Worm (Caenorhabditis elegans) whole organism, L4 larva: ENCODE results near the gene F55A11.8.
A peak's percentile ranks its signal among the peaks of the same experiment; 100 is the strongest.

Experiments used
- D1046.2 ChIP-seq: fragments of 200-800 bp; sonication (Bioruptor generic); IDR thresholded peaks from 2 replicates; pipeline ENCODE4 v1.3.6; 2022; ENCODE audit warnings: missing genetic modification characterization, missing compliant biosample characterization
- F44E2.7 ChIP-seq: fragments of 200-800 bp; sonication (Bioruptor generic); IDR thresholded peaks from 2 replicates; pipeline ENCODE4 v2.1.2; 2022; ENCODE audit warnings: missing genetic modification characterization, missing compliant biosample characterization
- F49E8.2 ChIP-seq: sonication (generic microtip); optimal IDR thresholded peaks from 2 replicates; lab custom pipeline; 2016; ENCODE audit warnings: missing compliant biosample characterization, mild to moderate bottlenecking, missing genetic modification characterization, borderline replicate concordance
- Y105C5A.15 ChIP-seq: fragments of 200-800 bp; sonication (Bioruptor generic); IDR thresholded peaks from 2 replicates; pipeline ENCODE4 v1.3.6; 2022; ENCODE audit warnings: missing genetic modification characterization, missing compliant biosample characterization
- aha-1 ChIP-seq: fragments of 150-350 bp; peaks from one replicate; lab custom pipeline; 2014; ENCODE audit warnings: missing biosample characterization, missing genetic modification characterization
- aly-2 ChIP-seq: sonication (generic microtip); optimal IDR thresholded peaks from 2 replicates; lab custom pipeline; 2018; ENCODE audit warnings: missing biosample characterization, missing genetic modification characterization
- ceh-20 ChIP-seq: fragments of 200-800 bp; sonication (Bioruptor generic); IDR thresholded peaks from 2 replicates; pipeline ENCODE4 v1.3.6; 2022; ENCODE audit warnings: missing genetic modification reagents, missing genetic modification characterization, missing compliant biosample characterization
- ceh-32 ChIP-seq: sonication (generic microtip); optimal IDR thresholded peaks from 2 replicates; lab custom pipeline; 2016; ENCODE audit warnings: mild to moderate bottlenecking, missing genetic modification characterization, missing compliant biosample characterization; ENCODE audit not compliant: poor library complexity
- cey-2 ChIP-seq: sonication (generic microtip); optimal IDR thresholded peaks from 3 replicates; lab custom pipeline; 2017; ENCODE audit warnings: missing genetic modification characterization, mild to moderate bottlenecking, missing compliant biosample characterization, antibody characterized with exemption, borderline replicate concordance; ENCODE audit not compliant: insufficient read depth
- daf-12 ChIP-seq: fragments of 150-350 bp; optimal IDR thresholded peaks from 2 replicates; lab custom pipeline; 2014; ENCODE audit warnings: missing biosample characterization, missing genetic modification reagents, missing genetic modification characterization
- dmd-6 ChIP-seq: fragments of 200-800 bp; sonication (Bioruptor generic); IDR thresholded peaks from 2 replicates; pipeline ENCODE4 v1.3.6; 2022; ENCODE audit warnings: missing genetic modification reagents, missing genetic modification characterization, missing compliant biosample characterization
- dmd-8 ChIP-seq: fragments of 200-800 bp; sonication (Bioruptor generic); IDR thresholded peaks from 2 replicates; pipeline ENCODE4 v1.3.6; 2022; ENCODE audit warnings: missing genetic modification characterization, missing compliant biosample characterization
- dpl-1 ChIP-seq: fragments of 150-350 bp; optimal IDR thresholded peaks from 2 replicates; lab custom pipeline; 2014; ENCODE audit warnings: missing biosample characterization, missing genetic modification reagents, missing genetic modification characterization
- dve-1 ChIP-seq: sonication (generic microtip); optimal IDR thresholded peaks from 2 replicates; lab custom pipeline; 2017; ENCODE audit warnings: antibody characterized with exemption, mild to moderate bottlenecking, missing genetic modification characterization, missing compliant biosample characterization; ENCODE audit not compliant: insufficient read depth
- egl-27 ChIP-seq: sonication (generic microtip); optimal IDR thresholded peaks from 3 replicates; lab custom pipeline; 2017; ENCODE audit warnings: missing biosample characterization, missing genetic modification reagents, missing genetic modification characterization
- egl-43 ChIP-seq: fragments of 200-800 bp; sonication (Bioruptor generic); IDR thresholded peaks from 2 replicates; pipeline ENCODE4 v1.3.6; 2022; ENCODE audit warnings: missing genetic modification reagents, missing genetic modification characterization, missing compliant biosample characterization
- hif-1 ChIP-seq, 2 experiments: sonication (generic microtip); optimal IDR thresholded peaks; 2 replicates each; lab custom pipeline; 2016 to 2017; ENCODE audit warnings: missing compliant biosample characterization in 2 of 2, missing genetic modification characterization in 2 of 2, missing genetic modification reagents in 2 of 2, missing genotype in 2 of 2, mild to moderate bottlenecking in 1 of 2
- hlh-30 ChIP-seq: sonication (generic microtip); optimal IDR thresholded peaks from 2 replicates; lab custom pipeline; 2017; ENCODE audit warnings: antibody characterized with exemption, mild to moderate bottlenecking, missing genetic modification characterization, missing compliant biosample characterization; ENCODE audit not compliant: insufficient read depth
- hmg-1.1 ChIP-seq: fragments of 200-800 bp; sonication (Bioruptor generic); IDR thresholded peaks from 2 replicates; pipeline ENCODE4 v1.3.6; 2022; ENCODE audit warnings: missing genetic modification reagents, missing genetic modification characterization, missing compliant biosample characterization
- jun-1 ChIP-seq: fragments of 150-350 bp; optimal IDR thresholded peaks from 2 replicates; lab custom pipeline; 2014; ENCODE audit warnings: missing biosample characterization, missing genetic modification reagents, missing genetic modification characterization
- lim-7 ChIP-seq: fragments of 200-800 bp; sonication (Bioruptor generic); IDR thresholded peaks from 2 replicates; pipeline ENCODE4 v1.3.6; 2022; ENCODE audit warnings: missing genetic modification characterization, missing compliant biosample characterization
- lin-29 ChIP-seq: fragments of 200-800 bp; sonication (Bioruptor generic); IDR thresholded peaks from 2 replicates; pipeline ENCODE4 v1.3.6; 2022; ENCODE audit warnings: missing genetic modification reagents, missing genetic modification characterization, missing compliant biosample characterization
- lin-38 ChIP-seq: fragments of 200-800 bp; sonication (Bioruptor generic); IDR thresholded peaks from 2 replicates; pipeline ENCODE4 v1.3.6; 2022; ENCODE audit warnings: missing genetic modification reagents, missing genetic modification characterization, missing compliant biosample characterization
- lsy-2 ChIP-seq, 2 experiments: fragments of 150-350 bp in 1 of 2; sonication (generic microtip) in 1 of 2; optimal IDR thresholded peaks; 2 replicates each; lab custom pipeline; 2014 to 2017; ENCODE audit warnings: missing biosample characterization in 2 of 2, missing genetic modification characterization in 2 of 2
- mdl-1 ChIP-seq, 2 experiments: fragments of 150-350 bp in 1 of 2; sonication (generic microtip) in 1 of 2; optimal IDR thresholded peaks; 2 replicates each; lab custom pipeline; 2014 to 2017; ENCODE audit warnings: missing biosample characterization in 2 of 2, missing genetic modification characterization in 2 of 2
- mes-2 ChIP-seq: sonication (generic microtip); optimal IDR thresholded peaks from 2 replicates; lab custom pipeline; 2016; ENCODE audit warnings: missing genotype, mild to moderate bottlenecking, missing genetic modification characterization, missing compliant biosample characterization; ENCODE audit not compliant: poor library complexity, severe bottlenecking
- nhr-102 ChIP-seq: sonication (generic microtip); optimal IDR thresholded peaks from 2 replicates; lab custom pipeline; 2016; ENCODE audit warnings: mild to moderate bottlenecking, missing genetic modification characterization, moderate library complexity, missing compliant biosample characterization
- nhr-25 ChIP-seq: sonication (generic microtip); optimal IDR thresholded peaks from 2 replicates; lab custom pipeline; 2017; ENCODE audit warnings: missing genetic modification characterization, mild to moderate bottlenecking, missing compliant biosample characterization, antibody characterized with exemption, moderate library complexity, borderline replicate concordance; ENCODE audit not compliant: insufficient read depth
- nhr-41 ChIP-seq: fragments of 200-800 bp; sonication (Bioruptor generic); IDR thresholded peaks from 2 replicates; pipeline ENCODE4 v1.3.6; 2022; ENCODE audit warnings: missing genetic modification reagents, missing genetic modification characterization, missing compliant biosample characterization
- nhr-77 ChIP-seq: fragments of 150-350 bp; optimal IDR thresholded peaks from 2 replicates; lab custom pipeline; 2014; ENCODE audit warnings: missing biosample characterization, missing genetic modification characterization
- php-3 ChIP-seq: fragments of 200-800 bp; sonication (Bioruptor generic); IDR thresholded peaks from 2 replicates; pipeline ENCODE4 v1.3.6; 2022; ENCODE audit warnings: missing genetic modification reagents, missing genetic modification characterization, missing compliant biosample characterization
- saeg-2 ChIP-seq: fragments of 200-800 bp; sonication (Bioruptor generic); IDR thresholded peaks from 2 replicates; pipeline ENCODE4 v1.3.6; 2022; ENCODE audit warnings: missing genetic modification reagents, missing genetic modification characterization, missing compliant biosample characterization
- sdz-12 ChIP-seq: fragments of 200-800 bp; sonication (Bioruptor generic); optimal IDR thresholded peaks from 2 replicates; lab custom pipeline; 2018; ENCODE audit warnings: mild to moderate bottlenecking, missing genetic modification characterization, missing compliant biosample characterization
- skn-1 ChIP-seq: fragments of 150-350 bp; optimal IDR thresholded peaks from 2 replicates; lab custom pipeline; 2014; ENCODE audit warnings: missing biosample characterization, missing genetic modification characterization
- snpc-4 ChIP-seq: fragments of 150-350 bp; optimal IDR thresholded peaks from 2 replicates; lab custom pipeline; 2014; ENCODE audit warnings: missing biosample characterization, missing genetic modification characterization
- tag-97 ChIP-seq: fragments of 200-800 bp; sonication (Bioruptor generic); IDR thresholded peaks from 2 replicates; pipeline ENCODE4 v1.3.6; 2022; ENCODE audit warnings: missing genetic modification characterization, missing compliant biosample characterization
- tra-1 ChIP-seq: fragments of 200-800 bp; sonication (Bioruptor generic); IDR thresholded peaks from 2 replicates; pipeline ENCODE4 v1.3.6; 2022; ENCODE audit warnings: missing genetic modification reagents, missing genetic modification characterization, missing compliant biosample characterization
- unc-130 ChIP-seq: sonication (generic microtip); optimal IDR thresholded peaks from 2 replicates; lab custom pipeline; 2016; ENCODE audit warnings: missing genetic modification reagents, missing genetic modification characterization, missing compliant biosample characterization
- unc-39 ChIP-seq: sonication (generic microtip); optimal IDR thresholded peaks from 2 replicates; lab custom pipeline; 2017; ENCODE audit warnings: missing biosample characterization, missing genetic modification characterization
- unc-62 ChIP-seq, 3 experiments: fragments of 150-350 bp in 1 of 3; sonication (generic microtip); optimal IDR thresholded peaks in 2 of 3; peaks in 1 of 3; 1 replicate in 1 of 3; 2 replicates in 2 of 3; lab custom pipeline; 2014 to 2017; ENCODE audit warnings: missing biosample characterization in 3 of 3, missing genetic modification characterization in 3 of 3, missing genetic modification reagents in 3 of 3, missing genotype in 1 of 3
- zip-11 ChIP-seq: fragments of 200-800 bp; sonication (Bioruptor generic); IDR thresholded peaks from 2 replicates; pipeline ENCODE4 v1.3.6; 2022; ENCODE audit warnings: missing genetic modification characterization, missing compliant biosample characterization

F55A11.8 gene

DNA sequence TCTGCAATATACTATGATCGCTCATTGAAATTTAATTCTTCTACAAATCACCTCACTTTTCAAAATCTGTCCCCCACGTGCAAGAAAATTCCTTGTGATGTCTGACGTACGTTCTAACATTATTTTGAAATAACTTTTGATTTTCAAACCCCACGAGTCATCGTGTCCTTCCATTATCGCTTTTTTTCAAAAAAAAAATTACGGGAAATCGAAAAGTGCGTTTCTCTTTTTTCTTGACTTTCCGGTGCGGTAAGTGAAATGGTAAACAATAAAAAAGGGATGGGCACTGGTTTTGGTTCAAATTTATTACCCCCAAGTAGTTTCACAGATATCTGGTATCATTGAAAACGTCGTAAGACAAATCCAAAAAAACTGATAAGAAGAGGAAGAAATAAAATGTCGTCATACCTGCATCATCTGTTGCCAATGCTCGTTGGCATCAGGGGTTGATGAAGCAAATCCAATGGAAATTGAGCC is 15.6 kb downstream of the F55A11.8 start (continued):
- TF ChIP-seq nhr-77 (tag; lab: Kevin White, UChicago) = no peak
- peak; percentile 28 for TF ChIP-seq dve-1 (tag; lab: Kevin White, UChicago)
- peak; percentile 33 for TF ChIP-seq nhr-25
- no peak; the same call in 1 of the 2 replicates for TF ChIP-seq tra-1 (GFP tag; lab: Robert Waterston, UW)
- no peak for TF ChIP-seq mes-2 (tag; lab: Kevin White, UChicago)
- no peak for TF ChIP-seq hmg-1.1 (GFP tag; lab: Robert Waterston, UW)
- TF ChIP-seq hlh-30 (tag; lab: Kevin White, UChicago) = peak; percentile 72
- TF ChIP-seq mdl-1 (tag; optimal IDR thresholded peaks at IDR 0.05; lab: Kevin White, UChicago) = peak in 1 of 2 experiments; percentile 63
- TF ChIP-seq lsy-2 (tag; optimal IDR thresholded peaks at IDR 0.05; lab: Kevin White, UChicago) = peak in 1 of 2 experiments; percentile 48
- TF ChIP-seq php-3 (GFP tag; lab: Robert Waterston, UW) = no peak
- TF ChIP-seq F44E2.7 (GFP tag; lab: Robert Waterston, UW) = no peak
- TF ChIP-seq egl-43 = no peak
- no peak for TF ChIP-seq egl-27 (tag; lab: Kevin White, UChicago)
- TF ChIP-seq sdz-12 (GFP tag; lab: Kevin White, UChicago) = no peak
- no peak for TF ChIP-seq dpl-1 (GFP tag; lab: Kevin White, UChicago)
- no peak for TF ChIP-seq lin-38 (GFP tag; lab: Robert Waterston, UW)
- TF ChIP-seq cey-2 (tag; lab: Kevin White, UChicago) = peak; percentile 37
- TF ChIP-seq zip-11 = no peak
- peak; percentile 66; the same call in 1 of the 2 replicates for TF ChIP-seq ceh-20 (GFP tag; lab: Robert Waterston, UW)
- TF ChIP-seq aha-1 = no peak
- TF ChIP-seq dmd-6 = peak; percentile 70
- TF ChIP-seq, all 104 proteins: peak for 12

DNA sequence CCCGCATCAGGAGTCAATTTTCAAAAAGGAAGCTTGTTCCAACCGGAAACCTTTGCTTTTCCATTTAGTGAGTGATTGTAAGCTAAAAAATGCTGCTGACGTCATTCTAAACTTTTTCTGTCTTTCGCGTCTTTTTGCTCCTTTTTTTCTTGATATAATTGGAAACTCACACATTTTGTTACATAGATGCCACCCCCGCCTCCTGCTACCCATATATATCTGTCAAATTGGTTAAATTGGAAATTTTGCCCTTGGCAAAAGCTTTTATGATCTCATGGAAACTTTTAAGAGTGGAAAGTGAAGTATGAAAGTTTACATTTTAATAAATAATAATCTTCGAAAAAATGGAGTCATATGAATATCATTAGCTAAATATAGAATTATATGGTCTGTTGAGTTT is 21.9 kb downstream of the F55A11.8 start:
- no peak for TF ChIP-seq egl-43
- TF ChIP-seq lin-29 (GFP tag; lab: Robert Waterston, UW) = no peak
- TF ChIP-seq aha-1 = peak; percentile 77

DNA sequence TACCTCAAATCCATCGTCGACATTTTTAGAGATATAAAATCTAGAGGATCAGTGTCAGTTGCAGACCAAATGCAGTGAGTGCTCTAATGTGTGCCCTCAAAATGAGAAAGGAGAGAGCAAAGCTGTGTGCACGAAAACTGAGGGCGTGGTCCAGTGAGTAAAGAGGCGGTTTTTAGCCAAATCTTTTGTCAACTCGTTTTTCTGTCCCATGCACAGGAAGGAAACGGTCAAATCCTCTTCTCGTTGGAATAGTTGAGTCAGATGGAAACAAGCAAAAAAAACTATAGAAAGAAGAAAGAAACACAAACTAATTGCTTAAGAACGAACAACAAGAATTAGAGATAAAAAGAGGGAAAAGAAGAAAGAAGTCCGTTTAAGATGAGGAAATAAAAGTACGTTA is 23.9 kb downstream of the F55A11.8 start, which contains the start of gene D2023.3:
TSS of gene D2023.3 (minus strand) at position 101 of the 400 bp plus-strand sequence.
- TF ChIP-seq zip-11 (no peak), unc-62 (GFP tag; optimal IDR thresholded peaks at IDR 0.05 in 1 of 2; lab: Kevin White, UChicago) (peak in 1 of 2 experiments; percentile 72), unc-62 (tag; optimal IDR thresholded peaks at IDR 0.05; lab: Kevin White, UChicago) (no peak)

DNA sequence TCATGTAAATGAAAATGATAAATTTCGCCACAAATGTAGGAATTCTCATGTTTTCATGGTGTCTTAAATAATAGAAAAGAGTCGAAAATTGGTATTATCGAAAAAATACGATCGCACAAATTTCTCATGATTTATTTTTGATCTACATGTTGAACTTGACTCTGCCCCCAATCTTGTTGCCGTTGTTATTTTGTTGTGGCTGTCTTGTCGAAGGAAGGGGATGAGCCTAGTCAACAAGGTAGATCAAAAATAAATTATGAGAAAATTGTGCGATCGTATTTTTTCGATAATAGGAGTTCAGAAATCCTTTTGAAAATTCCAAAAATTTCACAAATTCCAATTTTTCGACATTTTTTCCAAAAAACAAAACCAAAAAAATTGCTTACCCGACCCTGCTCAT is 27.6 kb downstream of the F55A11.8 start:
- TF ChIP-seq D1046.2 (GFP tag; lab: Robert Waterston, UW) (no peak), ceh-32 (tag; lab: Kevin White, UChicago) (no peak), nhr-41 (GFP tag; lab: Robert Waterston, UW) (no peak), skn-1 (tag; lab: Kevin White, UChicago) (no peak), unc-39 (no peak), php-3 (GFP tag; lab: Robert Waterston, UW) (no peak), Y105C5A.15 (GFP tag; lab: Robert Waterston, UW) (no peak), F49E8.2 (tag; lab: Kevin White, UChicago) (no peak), dmd-8 (GFP tag; lab: Robert Waterston, UW) (no peak), sdz-12 (GFP tag; lab: Kevin White, UChicago) (no peak)

DNA sequence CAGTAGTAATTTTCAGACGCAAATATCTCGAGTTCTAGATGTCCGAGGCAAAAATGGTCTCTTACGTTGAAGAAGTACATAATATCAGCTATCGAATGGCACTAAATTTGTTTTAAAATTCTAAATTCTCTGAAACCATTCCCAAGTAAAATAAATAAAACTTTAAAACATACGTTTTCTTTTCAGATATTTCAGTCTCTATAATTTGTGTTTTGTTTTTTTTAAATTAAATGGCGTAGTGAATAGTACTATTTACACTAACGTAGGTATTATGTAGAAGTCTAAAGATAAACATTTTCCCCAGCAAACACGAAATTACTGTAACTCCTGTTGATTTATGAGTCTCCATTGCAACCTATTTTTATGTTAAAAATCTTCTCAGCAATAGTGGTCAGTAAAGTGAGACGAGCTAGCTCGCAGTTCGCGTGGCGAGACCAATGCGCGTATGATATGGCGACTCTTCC is 29.3 kb downstream of the F55A11.8 start:
- TF ChIP-seq unc-62 (GFP tag; optimal IDR thresholded peaks at IDR 0.05 in 1 of 2; lab: Kevin White, UChicago) = no peak
- no peak for TF ChIP-seq unc-62 (tag; optimal IDR thresholded peaks at IDR 0.05; lab: Kevin White, UChicago)
- TF ChIP-seq sdz-12 (GFP tag; lab: Kevin White, UChicago) = no peak
- peak; percentile 55 for TF ChIP-seq nhr-102 (tag; lab: Kevin White, UChicago)
- TF ChIP-seq hif-1 (tag; optimal IDR thresholded peaks at IDR 0.05; lab: Kevin White, UChicago) = peak in 1 of 2 experiments; percentile 11
- TF ChIP-seq aly-2 (tag; lab: Kevin White, UChicago) = no peak
- 0 out of 2 replicates have a peak, but pooled peaks have one; percentile 26 for TF ChIP-seq saeg-2
- TF ChIP-seq D1046.2 (GFP tag; lab: Robert Waterston, UW) = peak; percentile 69; the same call in 1 of the 2 replicates
- no peak for TF ChIP-seq daf-12
- no peak for TF ChIP-seq jun-1 (tag; lab: Kevin White, UChicago)
- peak in 1 of 2 experiments; percentile 24 for TF ChIP-seq lsy-2 (tag; optimal IDR thresholded peaks at IDR 0.05; lab: Kevin White, UChicago)
- 0 out of 2 replicates have a peak, but pooled peaks have one; percentile 10 for TF ChIP-seq lim-7 (GFP tag; lab: Robert Waterston, UW)
- TF ChIP-seq tag-97 (GFP tag; lab: Robert Waterston, UW) = no peak
- no peak for TF ChIP-seq unc-130 (GFP tag; lab: Kevin White, UChicago)
- no peak for TF ChIP-seq snpc-4 (tag; lab: Kevin White, UChicago)
